Fruit fly (Drosophila melanogaster) whole organism, prepupa: ENCODE measurements around the gene CG31524.
A peak's percentile ranks its signal among the peaks of the same experiment; 100 is the strongest.

Experiments
- CG10631 ChIP-seq: fragments of 200-800 bp; sonication (Bioruptor generic); optimal IDR thresholded peaks from 2 replicates; lab custom pipeline; 2016; ENCODE audit warnings: missing biosample characterization, missing genetic modification characterization
- CG11294 ChIP-seq: fragments of 200-800 bp; sonication (Bioruptor generic); IDR thresholded peaks from 2 replicates; pipeline ENCODE4 v1.3.6; 2022; ENCODE audit warnings: missing biosample characterization, missing genetic modification characterization
- CG11762 ChIP-seq: fragments of 200-800 bp; sonication (Bioruptor generic); optimal IDR thresholded peaks from 3 replicates; lab custom pipeline; 2016; ENCODE audit warnings: missing biosample characterization, missing genetic modification characterization; ENCODE audit not compliant: insufficient read depth
- CG11902 ChIP-seq: fragments of 200-800 bp; sonication (Bioruptor generic); optimal IDR thresholded peaks from 3 replicates; lab custom pipeline; 2016; ENCODE audit warnings: missing biosample characterization, missing genetic modification characterization
- CG15336 ChIP-seq: fragments of 200-800 bp; sonication (Bioruptor generic); IDR thresholded peaks from 2 replicates; pipeline ENCODE4 v1.3.6; 2022; ENCODE audit warnings: missing biosample characterization, missing genetic modification characterization
- CG1621 ChIP-seq: fragments of 200-800 bp; sonication (Bioruptor generic); optimal IDR thresholded peaks from 3 replicates; lab custom pipeline; 2018; ENCODE audit warnings: missing biosample characterization, mild to moderate bottlenecking, missing genetic modification characterization
- CG3032 ChIP-seq: fragments of 200-800 bp; optimal IDR thresholded peaks from 2 replicates; lab custom pipeline; 2019; ENCODE audit warnings: missing biosample characterization, mild to moderate bottlenecking, missing genetic modification characterization, moderate library complexity
- CG31627 ChIP-seq: fragments of 200-800 bp; sonication (Bioruptor generic); optimal IDR thresholded peaks from 3 replicates; lab custom pipeline; 2016; ENCODE audit warnings: missing biosample characterization, missing genetic modification characterization
- CG34406 ChIP-seq: fragments of 200-800 bp; sonication (Bioruptor generic); optimal IDR thresholded peaks from 3 replicates; lab custom pipeline; 2016; ENCODE audit warnings: missing biosample characterization, missing genetic modification characterization
- CG3919 ChIP-seq: fragments of 200-800 bp; sonication (Bioruptor generic); optimal IDR thresholded peaks from 3 replicates; lab custom pipeline; 2016; ENCODE audit warnings: missing biosample characterization, missing genetic modification characterization
- CG4318 ChIP-seq: fragments of 200-800 bp; sonication (Bioruptor generic); optimal IDR thresholded peaks from 3 replicates; lab custom pipeline; 2017; ENCODE audit warnings: missing biosample characterization, mild to moderate bottlenecking, missing genetic modification characterization
- CG6163 ChIP-seq: fragments of 200-800 bp; sonication (Bioruptor generic); IDR thresholded peaks from 3 replicates; pipeline ENCODE4 v1.3.6; 2022; ENCODE audit warnings: missing biosample characterization, missing genetic modification characterization
- CG6276 ChIP-seq: fragments of 200-800 bp; sonication (Bioruptor generic); optimal IDR thresholded peaks from 2 replicates; lab custom pipeline; 2017; ENCODE audit warnings: missing biosample characterization, mild to moderate bottlenecking, missing genetic modification characterization
- CG6792 ChIP-seq: fragments of 200-800 bp; sonication (Bioruptor generic); optimal IDR thresholded peaks from 3 replicates; lab custom pipeline; 2016; ENCODE audit warnings: missing biosample characterization, missing genetic modification characterization
- CG6808 ChIP-seq: fragments of 200-800 bp; sonication (Bioruptor generic); optimal IDR thresholded peaks from 3 replicates; lab custom pipeline; 2017; ENCODE audit warnings: missing biosample characterization, missing genetic modification characterization, mild to moderate bottlenecking, moderate library complexity, missing genetic modification reagents
- CG6854 ChIP-seq: fragments of 200-800 bp; sonication (Bioruptor generic); optimal IDR thresholded peaks from 2 replicates; lab custom pipeline; 2017; ENCODE audit warnings: missing biosample characterization, mild to moderate bottlenecking, missing genetic modification characterization
- CG7368 ChIP-seq: fragments of 200-800 bp; sonication (Bioruptor generic); optimal IDR thresholded peaks from 3 replicates; lab custom pipeline; 2016; ENCODE audit warnings: missing biosample characterization, missing genetic modification characterization
- CG8119 ChIP-seq: fragments of 200-800 bp; sonication (Bioruptor generic); IDR thresholded peaks from 3 replicates; pipeline ENCODE4 v1.3.6; 2022; ENCODE audit warnings: missing biosample characterization, missing genetic modification characterization
- CG8319 ChIP-seq: fragments of 200-800 bp; sonication (Bioruptor generic); optimal IDR thresholded peaks from 3 replicates; lab custom pipeline; 2016; ENCODE audit warnings: missing biosample characterization, missing genetic modification characterization
- CG8632 ChIP-seq: fragments of 200-800 bp; sonication (Bioruptor generic); optimal IDR thresholded peaks from 3 replicates; lab custom pipeline; 2016; ENCODE audit warnings: missing biosample characterization, missing genetic modification characterization
- CG9139 ChIP-seq: fragments of 200-800 bp; sonication (Bioruptor generic); optimal IDR thresholded peaks from 3 replicates; lab custom pipeline; 2017; ENCODE audit warnings: missing biosample characterization, mild to moderate bottlenecking, missing genetic modification characterization
- Eip78C ChIP-seq: fragments of 200-800 bp; sonication (Bioruptor generic); peaks from one replicate; lab custom pipeline; 2016; ENCODE audit warnings: missing biosample characterization, missing genetic modification characterization
- Ets96B ChIP-seq: fragments of 200-800 bp; optimal IDR thresholded peaks from 2 replicates; lab custom pipeline; 2019; ENCODE audit warnings: missing biosample characterization, mild to moderate bottlenecking, missing genetic modification characterization, moderate library complexity
- Gug ChIP-seq: fragments of 200-800 bp; sonication (Bioruptor generic); IDR thresholded peaks from 2 replicates; pipeline ENCODE4 v1.3.6; 2022; ENCODE audit warnings: missing biosample characterization, missing genetic modification characterization
- Hr38 ChIP-seq: sonication (Bioruptor generic); optimal IDR thresholded peaks from 2 replicates; lab custom pipeline; 2016; ENCODE audit warnings: missing biosample characterization, missing genetic modification characterization
- Hr39 ChIP-seq: fragments of 200-800 bp; sonication (Bioruptor generic); optimal IDR thresholded peaks from 2 replicates; lab custom pipeline; 2016; ENCODE audit warnings: missing biosample characterization, missing genetic modification characterization
- Lpt ChIP-seq: fragments of 200-800 bp; sonication (Bioruptor generic); optimal IDR thresholded peaks from 3 replicates; lab custom pipeline; 2016; ENCODE audit warnings: missing biosample characterization, missing genetic modification characterization
- Met ChIP-seq: fragments of 200-800 bp; sonication (Bioruptor generic); optimal IDR thresholded peaks from 3 replicates; lab custom pipeline; 2016; ENCODE audit warnings: missing biosample characterization, missing genetic modification characterization
- OdsH ChIP-seq: fragments of 200-800 bp; sonication (Bioruptor generic); optimal IDR thresholded peaks from 3 replicates; lab custom pipeline; 2016; ENCODE audit warnings: missing biosample characterization, missing genetic modification characterization
- Smox ChIP-seq: fragments of 200-800 bp; sonication (Bioruptor generic); optimal IDR thresholded peaks from 3 replicates; lab custom pipeline; 2016; ENCODE audit warnings: missing biosample characterization, missing genetic modification characterization
- Sox102F ChIP-seq: fragments of 200-800 bp; sonication (Bioruptor generic); optimal IDR thresholded peaks from 2 replicates; lab custom pipeline; 2016; ENCODE audit warnings: missing biosample characterization, mild to moderate bottlenecking, missing genetic modification characterization
- Sox14 ChIP-seq: fragments of 200-800 bp; sonication (Bioruptor generic); optimal IDR thresholded peaks from 3 replicates; lab custom pipeline; 2016; ENCODE audit warnings: missing biosample characterization, missing genetic modification characterization
- Sox15 ChIP-seq: fragments of 200-800 bp; sonication (Bioruptor generic); optimal IDR thresholded peaks from 3 replicates; lab custom pipeline; 2016; ENCODE audit warnings: missing biosample characterization, missing genetic modification characterization
- achi ChIP-seq: fragments of 200-800 bp; sonication (Bioruptor generic); optimal IDR thresholded peaks from 3 replicates; lab custom pipeline; 2016; ENCODE audit warnings: missing biosample characterization, missing genetic modification characterization
- acj6 ChIP-seq: fragments of 200-800 bp; sonication (Bioruptor generic); optimal IDR thresholded peaks from 3 replicates; lab custom pipeline; 2016; ENCODE audit warnings: missing biosample characterization, missing genetic modification characterization
- dac ChIP-seq: fragments of 200-800 bp; sonication (Bioruptor generic); optimal IDR thresholded peaks from 2 replicates; lab custom pipeline; 2017; ENCODE audit warnings: missing biosample characterization, mild to moderate bottlenecking, missing genetic modification characterization
- dsx ChIP-seq: fragments of 200-800 bp; optimal IDR thresholded peaks from 3 replicates; lab custom pipeline; 2019; ENCODE audit warnings: missing biosample characterization, mild to moderate bottlenecking, missing genetic modification characterization, moderate library complexity; ENCODE audit not compliant: poor library complexity, severe bottlenecking
- eg ChIP-seq: fragments of 200-800 bp; sonication (Bioruptor generic); IDR thresholded peaks from 3 replicates; pipeline ENCODE4 v1.3.6; 2022; ENCODE audit warnings: missing biosample characterization, missing genetic modification characterization
- esn ChIP-seq: fragments of 200-800 bp; sonication (Bioruptor generic); optimal IDR thresholded peaks from 2 replicates; lab custom pipeline; 2016; ENCODE audit warnings: missing biosample characterization, mild to moderate bottlenecking, missing genetic modification characterization, moderate library complexity
- fd59A ChIP-seq: fragments of 200-800 bp; sonication (Bioruptor generic); optimal IDR thresholded peaks from 2 replicates; lab custom pipeline; 2017; ENCODE audit warnings: missing biosample characterization, mild to moderate bottlenecking, missing genetic modification characterization, missing genetic modification reagents
- fkh ChIP-seq: fragments of 200-800 bp; sonication (Bioruptor generic); optimal IDR thresholded peaks from 3 replicates; lab custom pipeline; 2017; ENCODE audit warnings: missing biosample characterization, mild to moderate bottlenecking, missing genetic modification characterization, moderate library complexity
- lz ChIP-seq: fragments of 200-800 bp; sonication (Bioruptor generic); optimal IDR thresholded peaks from 3 replicates; lab custom pipeline; 2016; ENCODE audit warnings: missing biosample characterization, missing genetic modification characterization
- pdm3 ChIP-seq: fragments of 200-800 bp; sonication (Bioruptor generic); optimal IDR thresholded peaks from 3 replicates; lab custom pipeline; 2016; ENCODE audit warnings: missing biosample characterization, missing genetic modification characterization
- salr ChIP-seq, 2 experiments: fragments of 200-800 bp; sonication (Bioruptor generic); optimal IDR thresholded peaks; 3 replicates each; lab custom pipeline; 2016 to 2018; ENCODE audit warnings: missing biosample characterization in 2 of 2, missing genetic modification characterization in 2 of 2, mild to moderate bottlenecking in 1 of 2
- ss ChIP-seq, 2 experiments: fragments of 200-800 bp; sonication (Bioruptor generic); optimal IDR thresholded peaks; 2 replicates in 1 of 2; 3 replicates in 1 of 2; lab custom pipeline; 2017 to 2018; ENCODE audit warnings: mild to moderate bottlenecking in 2 of 2, missing biosample characterization in 2 of 2, missing genetic modification characterization in 2 of 2, moderate library complexity in 1 of 2
- svp ChIP-seq: fragments of 200-800 bp; sonication (Bioruptor generic); peaks from one replicate; lab custom pipeline; 2016; ENCODE audit warnings: missing biosample characterization, missing genetic modification characterization
- topi ChIP-seq: fragments of 200-800 bp; sonication (Bioruptor generic); optimal IDR thresholded peaks from 3 replicates; lab custom pipeline; 2016; ENCODE audit warnings: missing biosample characterization, missing genetic modification characterization
- vri ChIP-seq: fragments of 200-800 bp; sonication (Bioruptor generic); optimal IDR thresholded peaks from 3 replicates; lab custom pipeline; 2016; ENCODE audit warnings: missing biosample characterization, mild to moderate bottlenecking, missing genetic modification characterization

The CG31524 gene

DNA sequence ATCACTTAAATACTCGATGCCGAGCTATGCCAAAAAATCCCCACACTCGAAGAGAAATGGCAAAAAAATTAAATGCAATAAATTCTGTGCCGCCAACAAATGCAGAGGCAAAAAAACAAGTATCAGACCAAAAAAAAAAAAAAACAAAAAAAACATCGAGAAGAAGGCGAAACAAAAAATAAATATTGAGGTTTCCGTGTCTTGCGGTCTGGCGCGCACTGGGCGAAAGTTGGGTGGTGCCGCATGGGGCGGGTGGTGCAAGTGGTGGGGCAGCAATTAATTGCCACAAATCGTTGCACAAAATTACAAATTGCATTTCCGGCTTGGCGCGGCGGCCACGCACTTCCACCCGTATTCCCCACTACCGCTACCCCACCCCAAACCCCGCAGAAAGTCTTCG, 20.3 kb upstream of the CG31524 start:
- peak; percentile 25; the same call in 1 of the 3 replicates for TF ChIP-seq CG6163 (GFP tag; lab: Robert Waterston, UW)
- TF ChIP-seq Smox, result no peak
- peak; percentile 67; the same call in 2 of the 3 replicates for TF ChIP-seq eg
- TF ChIP-seq CG6808 (GFP tag; lab: Kevin White, UChicago), result no peak
- no peak for TF ChIP-seq CG6792 (GFP tag; lab: Kevin White, UChicago)
- no peak for TF ChIP-seq CG9139 (GFP tag; lab: Kevin White, UChicago)
- TF ChIP-seq CG6276, result peak; percentile 42
- TF ChIP-seq CG15336 (GFP tag; lab: Robert Waterston, UW), result 0 out of 2 replicates have a peak, but pooled peaks have one; percentile 17
- TF ChIP-seq, all 60 proteins: peak for 4

DNA sequence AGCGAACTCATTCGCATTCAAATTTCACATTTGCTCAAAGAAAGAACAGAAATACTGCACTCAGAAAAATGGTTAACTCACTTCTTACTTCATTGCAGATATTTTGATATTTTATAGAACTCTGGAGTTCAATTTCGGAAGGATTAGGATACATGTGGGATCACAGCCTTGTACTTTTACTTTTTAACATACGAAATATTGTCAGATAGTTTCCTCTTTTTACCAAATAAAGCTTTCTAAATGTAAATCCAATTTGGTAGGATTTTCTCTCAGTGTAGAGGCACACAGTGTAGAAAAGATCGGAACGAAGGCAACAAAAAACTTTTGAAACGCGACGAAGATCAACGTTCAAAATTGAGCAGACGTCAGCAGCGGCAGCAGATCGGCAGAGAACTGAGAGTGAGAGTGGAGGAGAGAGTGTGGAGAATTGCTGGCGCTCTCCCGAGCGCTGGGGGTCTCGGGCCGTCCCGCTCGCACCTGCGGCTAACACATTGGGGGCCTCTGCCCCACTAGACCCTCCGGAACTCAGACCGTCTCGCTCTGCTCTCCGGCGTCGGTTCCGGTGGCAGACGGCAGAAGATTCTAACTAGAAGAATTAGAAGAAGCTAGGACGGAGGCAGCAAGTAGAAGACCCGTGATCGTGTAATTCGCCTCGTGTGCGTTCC, 18.0 kb upstream of the CG31524 start, which contains the start of gene tmod:
tmod (plus strand) TSS at position 619 of the 665 bp plus-strand sequence.
- TF ChIP-seq svp (GFP tag; lab: Kevin White, UChicago), result peak; percentile 66
- TF ChIP-seq CG3919 (GFP tag; lab: Kevin White, UChicago), result peak; percentile 59
- peak; percentile 43 for TF ChIP-seq acj6 (GFP tag; lab: Kevin White, UChicago)
- TF ChIP-seq Eip78C, result peak; percentile 83
- no peak for TF ChIP-seq CG11294 (GFP tag; lab: Robert Waterston, UW)
- TF ChIP-seq Gug (GFP tag; lab: Robert Waterston, UW), result peak; percentile 51
- no peak for TF ChIP-seq CG6808 (GFP tag; lab: Kevin White, UChicago)
- peak; percentile 58 for TF ChIP-seq CG10631 (GFP tag; lab: Kevin White, UChicago)
- no peak for TF ChIP-seq CG9139 (GFP tag; lab: Kevin White, UChicago)
- TF ChIP-seq CG8319 (GFP tag; lab: Kevin White, UChicago), result no peak
- peak; percentile 24 for TF ChIP-seq Sox102F
- peak; percentile 35 for TF ChIP-seq Smox
- TF ChIP-seq CG6792 (GFP tag; lab: Kevin White, UChicago), result peak; percentile 31
- TF ChIP-seq CG11762, result peak; percentile 19
- TF ChIP-seq Hr38 (GFP tag; lab: Kevin White, UChicago), result no peak
- TF ChIP-seq CG15336 (GFP tag; lab: Robert Waterston, UW), result peak; percentile 85
- TF ChIP-seq CG1621 (tag; lab: Kevin White, UChicago), result peak; percentile 75
- peak; percentile 17 for TF ChIP-seq CG4318 (GFP tag; lab: Kevin White, UChicago)
- TF ChIP-seq dsx (GFP tag; lab: Kevin White, UChicago), result no peak
- peak; percentile 17 for TF ChIP-seq Met (GFP tag; lab: Kevin White, UChicago)
- peak; percentile 19 for TF ChIP-seq CG6854 (GFP tag; lab: Kevin White, UChicago)
- peak; percentile 26 for TF ChIP-seq Hr39 (GFP tag; lab: Kevin White, UChicago)
- TF ChIP-seq achi, result peak; percentile 49
- peak; percentile 36 for TF ChIP-seq esn
- peak; percentile 51 for TF ChIP-seq Sox14 (GFP tag; lab: Kevin White, UChicago)
- no peak for TF ChIP-seq CG8632 (GFP tag; lab: Kevin White, UChicago)
- peak; percentile 59 for TF ChIP-seq pdm3
- peak; percentile 17 for TF ChIP-seq Ets96B (tag; lab: Kevin White, UChicago)
- peak; percentile 42 for TF ChIP-seq lz (GFP tag; lab: Kevin White, UChicago)
- peak; percentile 54 for TF ChIP-seq OdsH
- peak; percentile 39 for TF ChIP-seq topi
- TF ChIP-seq ss (GFP tag; optimal IDR thresholded peaks at IDR 0.05; lab: Kevin White, UChicago), result no peak
- TF ChIP-seq CG3032 (tag; lab: Kevin White, UChicago), result peak; percentile 13
- TF ChIP-seq eg, result peak; percentile 72; the same call in 2 of the 3 replicates
- no peak for TF ChIP-seq CG11902 (GFP tag; lab: Kevin White, UChicago)
- TF ChIP-seq vri (GFP tag; lab: Kevin White, UChicago), result no peak
- TF ChIP-seq fd59A (GFP tag; lab: Kevin White, UChicago), result no peak
- TF ChIP-seq fkh, result peak; percentile 19
- TF ChIP-seq salr (GFP tag; optimal IDR thresholded peaks at IDR 0.05; lab: Kevin White, UChicago), result peak in 1 of 2 experiments; percentile 34
- TF ChIP-seq CG6276, result peak; percentile 78
- TF ChIP-seq dac (GFP tag; lab: Kevin White, UChicago), result peak; percentile 45
- TF ChIP-seq CG31627 (GFP tag; lab: Kevin White, UChicago), result peak; percentile 34
- TF ChIP-seq Lpt (GFP tag; lab: Kevin White, UChicago), result peak; percentile 29
- peak; percentile 19 for TF ChIP-seq CG7368 (GFP tag; lab: Kevin White, UChicago)
- TF ChIP-seq Sox15 (GFP tag; lab: Kevin White, UChicago), result no peak
- peak; percentile 3 for TF ChIP-seq CG34406 (GFP tag; lab: Kevin White, UChicago)
- TF ChIP-seq CG8119 (GFP tag; lab: Robert Waterston, UW), result peak; percentile 69; the same call in 2 of the 3 replicates
